Worm (Caenorhabditis elegans) whole organism, midembryonic: Measurements from ENCODE around the gene C54C6.7.

Experiments
- T22C8.4 ChIP-seq: fragments of 200-800 bp; sonication (Bioruptor generic); IDR thresholded peaks from 2 replicates; pipeline ENCODE4 v1.3.6; 2022; ENCODE audit warnings: missing genetic modification characterization, missing compliant biosample characterization
- klf-2 ChIP-seq: fragments of 200-800 bp; sonication (Bioruptor generic); conservative IDR thresholded peaks from 2 replicates; pipeline ENCODE4 v1.3.6; 2022; ENCODE audit warnings: missing genetic modification reagents, missing genetic modification characterization, missing compliant biosample characterization
- ztf-29 ChIP-seq: fragments of 200-800 bp; sonication (Bioruptor generic); IDR thresholded peaks from 2 replicates; pipeline ENCODE4 v1.3.6; 2022; ENCODE audit warnings: missing genetic modification reagents, missing genetic modification characterization, missing compliant biosample characterization

ce11 chrIII:3550364-3550763 lies 4.1 kb upstream of the C54C6.7 start:
- TF ChIP-seq ztf-29 (GFP tag; lab: Robert Waterston, UW) (no peak), klf-2 (GFP tag; lab: Robert Waterston, UW) (no peak), T22C8.4 (GFP tag; lab: Robert Waterston, UW) (no peak)
